Worm (Caenorhabditis elegans): ENCODE measurements around the gene lgc-33.

Gene lgc-33

DNA sequence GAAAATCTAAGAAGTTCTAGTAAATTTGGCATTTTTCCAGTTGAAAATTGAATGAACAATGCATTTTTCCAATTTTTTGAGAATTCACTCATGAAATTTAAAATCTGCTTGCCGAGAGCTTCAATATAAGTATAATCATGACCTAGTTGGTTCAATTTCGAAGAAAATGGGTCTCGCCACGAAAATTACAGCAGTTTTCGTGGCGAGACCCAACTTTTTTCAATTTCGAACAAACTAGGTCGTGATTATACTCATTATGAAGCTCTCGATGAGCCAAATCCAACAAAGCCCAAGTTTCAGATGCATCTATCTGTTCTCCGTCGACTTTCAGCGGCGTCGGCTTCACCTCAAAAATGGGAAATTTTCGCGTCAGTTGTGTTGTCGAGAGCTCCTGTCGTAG lies 44.8 kb upstream of the lgc-33 start, which contains the start of gene mrpl-46:
Gene mrpl-46, plus strand, starts transcription at position 301 of the 400 bp plus-strand sequence.
- TF ChIP-seq eor-1 (tag; optimal IDR thresholded peaks at IDR 0.05) = no peak

DNA sequence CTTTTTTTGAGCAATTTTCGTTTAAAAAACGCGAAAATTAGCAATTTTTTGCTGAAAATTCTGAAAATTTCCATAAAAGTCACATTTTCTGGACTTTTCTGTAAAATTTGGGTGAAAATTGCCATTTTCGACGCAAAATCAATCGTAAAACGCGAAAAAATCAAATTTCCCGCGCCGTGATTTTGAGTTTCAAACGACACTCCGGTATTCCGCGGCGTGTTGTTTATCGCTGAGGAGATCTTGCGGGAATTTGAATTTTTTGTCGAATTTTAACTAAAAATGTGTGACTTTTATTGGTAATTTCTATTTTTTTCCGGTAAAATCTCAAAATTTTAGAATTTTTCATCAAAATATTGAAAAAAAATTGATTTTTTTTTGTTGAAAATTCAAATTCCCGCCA lies 44.1 kb upstream of the lgc-33 start:
- TF ChIP-seq nhr-12 (tag; optimal IDR thresholded peaks at IDR 0.05) = no peak
- no peak for TF ChIP-seq nhr-11 (tag; optimal IDR thresholded peaks at IDR 0.05)
- TF ChIP-seq aly-2 (tag; optimal IDR thresholded peaks at IDR 0.05) = no peak
- no peak for TF ChIP-seq egl-5 (tag; optimal IDR thresholded peaks at IDR 0.05)
- TF ChIP-seq sea-2 (GFP tag; optimal IDR thresholded peaks at IDR 0.05) = no peak
- TF ChIP-seq tbx-2 (tag; optimal IDR thresholded peaks at IDR 0.05) = no peak
- TF ChIP-seq R02D3.7 (tag; optimal IDR thresholded peaks at IDR 0.05) = no peak
- no peak for TF ChIP-seq nhr-237 (tag; optimal IDR thresholded peaks at IDR 0.05)
- no peak for TF ChIP-seq nhr-25 (tag; optimal IDR thresholded peaks at IDR 0.05)
- no peak for TF ChIP-seq nhr-43 (tag; optimal IDR thresholded peaks at IDR 0.05; ENCODE audit: poor library complexity, severe bottlenecking)
- TF ChIP-seq lin-15B (tag; optimal IDR thresholded peaks at IDR 0.05) = no peak
- no peak for TF ChIP-seq nfya-1 (tag; optimal IDR thresholded peaks at IDR 0.05; ENCODE audit: insufficient read depth)
- TF ChIP-seq lin-39 (tag; optimal IDR thresholded peaks at IDR 0.05) = no peak
- no peak for TF ChIP-seq ceh-9 (tag; optimal IDR thresholded peaks at IDR 0.05)
- no peak for TF ChIP-seq ztf-11 (tag; optimal IDR thresholded peaks at IDR 0.05)
- no peak for TF ChIP-seq ceh-28 (tag; optimal IDR thresholded peaks at IDR 0.05)
- no peak for TF ChIP-seq ceh-82 (tag; optimal IDR thresholded peaks at IDR 0.05)
- no peak for TF ChIP-seq nhr-77 (tag; optimal IDR thresholded peaks at IDR 0.05)

DNA sequence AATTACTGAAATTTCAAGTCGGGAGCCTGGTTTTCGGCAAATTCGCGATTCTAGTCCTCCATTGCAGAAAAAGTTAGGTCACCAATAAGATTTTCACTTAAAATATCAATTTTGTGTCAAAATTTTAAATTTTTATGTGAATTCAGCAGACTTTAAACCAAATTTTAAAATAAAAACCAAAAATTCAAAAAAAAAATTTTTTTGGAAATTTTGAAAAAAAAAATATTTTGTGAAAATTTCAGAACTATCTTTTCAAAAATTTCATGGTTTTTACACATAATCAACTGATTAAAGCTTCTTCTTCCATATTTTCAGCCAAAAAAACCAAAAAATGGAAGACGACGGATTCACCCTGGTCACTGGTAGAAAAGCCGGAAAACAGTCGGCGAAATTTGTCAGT lies 40.5 kb upstream of the lgc-33 start, which contains the start of gene Y55F3BL.4:
Gene Y55F3BL.4, plus strand, starts transcription at position 301 of the 400 bp plus-strand sequence.
- no peak for TF ChIP-seq nhr-25 (tag; optimal IDR thresholded peaks at IDR 0.05)
- no peak for TF ChIP-seq fkh-10 (GFP tag; optimal IDR thresholded peaks at IDR 0.05)

DNA sequence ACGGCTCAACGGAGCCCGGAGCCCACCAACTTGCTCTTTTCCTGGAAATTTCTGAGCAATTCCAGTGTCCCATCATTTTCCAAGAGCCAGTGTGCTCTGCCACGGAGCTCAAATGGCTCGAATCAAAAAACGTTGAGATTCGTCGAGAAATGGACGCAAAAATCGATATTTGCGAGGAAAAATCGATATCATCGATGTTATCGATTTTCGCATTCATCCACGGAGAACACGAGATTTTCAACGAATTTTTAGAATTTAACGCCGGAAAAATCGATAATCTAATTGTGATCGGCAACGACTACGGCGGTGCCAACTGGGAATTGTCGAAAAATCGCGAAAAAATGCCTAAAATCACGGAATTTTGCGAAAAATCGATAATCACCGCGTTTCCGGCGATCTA lies 39.6 kb upstream of the lgc-33 start:
- no peak for TF ChIP-seq fkh-2 (tag; optimal IDR thresholded peaks at IDR 0.05)
- no peak for TF ChIP-seq ztf-4 (tag; optimal IDR thresholded peaks at IDR 0.05)
- no peak for TF ChIP-seq daf-12 (tag; optimal IDR thresholded peaks at IDR 0.05)
- peak; percentile 70 for TF ChIP-seq ceh-28 (tag; optimal IDR thresholded peaks at IDR 0.05)
- no peak for TF ChIP-seq aly-2 (tag; optimal IDR thresholded peaks at IDR 0.05)
- no peak for TF ChIP-seq nhr-237 (tag; optimal IDR thresholded peaks at IDR 0.05)

DNA sequence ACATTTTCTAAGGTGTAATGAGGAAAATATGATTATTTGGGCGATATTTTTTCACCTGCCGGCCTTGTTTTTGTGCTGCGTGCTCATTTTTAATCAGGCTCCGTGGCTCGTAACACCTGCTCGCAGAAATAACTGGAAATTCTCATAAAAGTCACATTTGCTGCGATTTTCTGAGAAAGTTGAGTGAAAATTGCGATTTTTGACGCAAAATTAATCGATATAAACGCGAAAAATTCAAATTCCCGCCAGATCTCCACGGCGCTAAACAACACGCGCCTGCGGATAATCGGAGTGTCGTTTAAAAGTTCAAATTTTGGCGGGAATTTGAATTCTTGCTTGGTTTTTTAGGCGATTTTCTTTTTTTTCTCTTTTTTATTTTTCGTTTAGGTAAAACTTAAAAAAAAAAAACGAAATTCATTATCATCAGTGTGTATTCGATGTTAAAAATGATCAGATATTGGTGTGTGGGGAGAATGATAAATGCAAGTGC lies 38.2 kb upstream of the lgc-33 start, which contains the start of gene Y55F3BL.6:
Gene Y55F3BL.6, minus strand, starts transcription at position 51 of the 490 bp plus-strand sequence.
- no peak for TF ChIP-seq tbx-2 (tag; optimal IDR thresholded peaks at IDR 0.05)
- no peak for TF ChIP-seq elt-2 (tag; optimal IDR thresholded peaks at IDR 0.05)
- TF ChIP-seq snpc-4 (tag; optimal IDR thresholded peaks at IDR 0.05) = no peak
- TF ChIP-seq lin-15B (tag; optimal IDR thresholded peaks at IDR 0.05) = peak; percentile 14
- TF ChIP-seq zag-1 (tag; optimal IDR thresholded peaks at IDR 0.05) = no peak
- TF ChIP-seq egl-27 (tag; optimal IDR thresholded peaks at IDR 0.05) = no peak
- TF ChIP-seq lsy-12 (tag; optimal IDR thresholded peaks at IDR 0.05) = no peak
- TF ChIP-seq jun-1 (tag; optimal IDR thresholded peaks at IDR 0.05) = no peak

DNA sequence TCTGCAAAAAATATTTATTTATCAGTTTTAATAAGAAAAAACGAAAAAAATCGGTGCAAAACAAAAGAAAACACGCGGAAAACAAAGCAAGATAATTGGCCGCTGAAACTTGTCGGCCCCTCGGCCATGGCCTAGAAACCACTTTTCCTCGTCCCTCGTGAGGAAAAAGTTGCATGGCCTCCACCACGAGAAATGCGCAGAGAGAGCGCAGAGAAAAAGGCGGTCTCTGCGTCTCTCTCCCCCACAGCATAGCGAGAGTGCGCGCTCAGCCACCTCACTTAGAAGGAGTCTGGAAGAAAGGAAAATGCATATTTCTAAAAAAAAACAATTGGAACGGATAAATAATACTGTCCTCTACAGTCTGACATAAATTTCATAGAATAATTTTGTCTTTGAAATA lies 32.0 kb upstream of the lgc-33 start:
- peak; percentile 43 for TF ChIP-seq lin-15B (tag; optimal IDR thresholded peaks at IDR 0.05)

DNA sequence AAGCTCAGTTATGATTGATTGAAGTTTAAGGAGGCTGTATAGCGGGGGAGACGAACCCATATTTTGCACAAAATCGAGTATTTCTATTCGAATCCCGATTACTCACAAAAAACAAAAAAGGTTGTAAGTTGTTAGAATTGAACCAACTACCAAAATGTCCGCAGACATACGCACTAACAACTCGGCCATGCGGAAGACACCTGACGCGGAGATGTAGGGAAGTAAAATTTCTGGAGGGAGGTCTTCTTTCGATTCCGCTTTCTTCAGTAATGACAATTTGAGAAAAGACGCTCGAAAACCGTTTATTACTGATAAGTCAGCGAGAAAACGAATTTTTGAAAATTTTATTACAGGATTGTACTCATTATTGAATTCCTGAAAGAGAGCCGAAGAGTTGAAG lies 27.4 kb upstream of the lgc-33 start:
- TF ChIP-seq pqm-1 (tag; optimal IDR thresholded peaks at IDR 0.05) (no peak), zag-1 (tag; optimal IDR thresholded peaks at IDR 0.05) (no peak), nhr-77 (tag; optimal IDR thresholded peaks at IDR 0.05) (no peak), fos-1 (tag; optimal IDR thresholded peaks at IDR 0.05) (no peak), sea-2 (GFP tag; optimal IDR thresholded peaks at IDR 0.05) (no peak), skn-1 (tag; optimal IDR thresholded peaks at IDR 0.05) (no peak), elt-2 (tag; optimal IDR thresholded peaks at IDR 0.05) (no peak), fkh-2 (tag; optimal IDR thresholded peaks at IDR 0.05) (no peak), ceh-16 (tag; optimal IDR thresholded peaks at IDR 0.05) (no peak), egl-27 (tag; optimal IDR thresholded peaks at IDR 0.05) (no peak), nhr-237 (tag; optimal IDR thresholded peaks at IDR 0.05) (no peak), nhr-76 (tag; optimal IDR thresholded peaks at IDR 0.05) (no peak), ceh-82 (tag; optimal IDR thresholded peaks at IDR 0.05) (no peak), nhr-23 (tag; optimal IDR thresholded peaks at IDR 0.05) (no peak), egl-5 (tag; optimal IDR thresholded peaks at IDR 0.05) (no peak), ztf-4 (tag; optimal IDR thresholded peaks at IDR 0.05) (no peak), eor-1 (tag; optimal IDR thresholded peaks at IDR 0.05) (no peak), nfya-1 (tag; optimal IDR thresholded peaks at IDR 0.05; ENCODE audit: insufficient read depth) (no peak), elt-3 (tag; optimal IDR thresholded peaks at IDR 0.05) (no peak)

All from whole organism, L3 larva.